Worm (Caenorhabditis elegans): ENCODE data around the gene twk-49.

twk-49 gene

DNA sequence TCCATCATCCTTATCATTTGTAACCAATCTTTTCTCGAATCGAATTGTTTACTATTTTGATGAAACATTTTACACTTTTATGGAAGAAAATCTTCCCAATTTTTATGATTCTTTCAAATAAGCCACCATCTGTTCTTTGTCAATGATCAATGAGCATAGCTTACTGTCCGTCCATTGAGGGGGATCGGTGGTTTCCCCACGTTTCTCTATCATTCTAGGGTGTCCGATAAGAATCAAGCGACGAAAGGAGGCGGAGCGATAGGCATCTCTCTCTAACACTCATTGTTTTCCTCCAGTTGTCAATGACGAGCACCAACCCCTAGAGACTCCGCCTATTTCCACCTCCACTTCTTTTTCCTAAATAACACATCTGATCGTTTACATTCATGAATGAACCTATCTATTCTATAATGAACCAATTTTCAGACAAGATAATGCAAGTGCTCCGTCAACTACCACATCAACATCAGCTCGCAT, 25.6 kb upstream of the twk-49 start, which contains the start of gene C56E6.2:
C56E6.2 (plus strand) TSS at position 427 of the 477 bp plus-strand sequence.
- no peak for TF ChIP-seq aly-1 (tag; optimal IDR thresholded peaks at IDR 0.05)
- no peak for TF ChIP-seq B0310.2 (tag; optimal IDR thresholded peaks at IDR 0.05)
- TF ChIP-seq F13C5.2 (tag; optimal IDR thresholded peaks at IDR 0.05) = no peak
- TF ChIP-seq ceh-13 (GFP tag; optimal IDR thresholded peaks at IDR 0.05) = no peak
- no peak for TF ChIP-seq tra-4 (tag; optimal IDR thresholded peaks at IDR 0.05)
- TF ChIP-seq ama-1 (optimal IDR thresholded peaks at IDR 0.05) = no peak
- no peak for TF ChIP-seq flt-1 (GFP tag; IDR thresholded peaks at IDR 0.05)
- no peak for TF ChIP-seq hnd-1 (tag; optimal IDR thresholded peaks at IDR 0.05)
- TF ChIP-seq scrt-1 (GFP tag; IDR thresholded peaks at IDR 0.05) = no peak
- TF ChIP-seq sea-1 (GFP tag; conservative IDR thresholded peaks at IDR 0.05) = no peak
- TF ChIP-seq hmbx-1 (tag; optimal IDR thresholded peaks at IDR 0.05) = no peak
- TF ChIP-seq hmg-4 (GFP tag; optimal IDR thresholded peaks at IDR 0.05) = no peak

DNA sequence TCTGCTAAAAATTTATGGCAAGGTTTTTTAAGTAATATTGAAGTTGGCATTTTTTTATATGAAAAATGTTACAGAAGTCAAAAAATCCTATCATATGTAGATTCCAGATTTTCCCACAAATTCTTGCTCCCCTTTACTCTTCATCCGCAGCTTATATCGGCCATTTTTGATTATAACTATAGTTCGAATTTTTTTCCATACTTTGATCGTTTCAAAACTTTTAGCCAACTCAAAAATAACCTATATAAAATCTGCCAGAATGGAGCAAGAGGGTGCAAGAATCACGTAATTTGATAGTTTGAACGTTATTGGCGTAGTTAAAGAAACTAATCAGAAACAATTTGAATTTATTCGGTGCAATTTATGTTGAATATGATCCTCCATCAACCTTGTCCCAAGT, 25.0 kb upstream of the twk-49 start:
- TF ChIP-seq ceh-13 (GFP tag; optimal IDR thresholded peaks at IDR 0.05) (no peak), B0310.2 (tag; optimal IDR thresholded peaks at IDR 0.05) (no peak), pes-1 (GFP tag; IDR thresholded peaks at IDR 0.05) (no peak), ama-1 (optimal IDR thresholded peaks at IDR 0.05) (no peak), hnd-1 (tag; optimal IDR thresholded peaks at IDR 0.05) (no peak)

DNA sequence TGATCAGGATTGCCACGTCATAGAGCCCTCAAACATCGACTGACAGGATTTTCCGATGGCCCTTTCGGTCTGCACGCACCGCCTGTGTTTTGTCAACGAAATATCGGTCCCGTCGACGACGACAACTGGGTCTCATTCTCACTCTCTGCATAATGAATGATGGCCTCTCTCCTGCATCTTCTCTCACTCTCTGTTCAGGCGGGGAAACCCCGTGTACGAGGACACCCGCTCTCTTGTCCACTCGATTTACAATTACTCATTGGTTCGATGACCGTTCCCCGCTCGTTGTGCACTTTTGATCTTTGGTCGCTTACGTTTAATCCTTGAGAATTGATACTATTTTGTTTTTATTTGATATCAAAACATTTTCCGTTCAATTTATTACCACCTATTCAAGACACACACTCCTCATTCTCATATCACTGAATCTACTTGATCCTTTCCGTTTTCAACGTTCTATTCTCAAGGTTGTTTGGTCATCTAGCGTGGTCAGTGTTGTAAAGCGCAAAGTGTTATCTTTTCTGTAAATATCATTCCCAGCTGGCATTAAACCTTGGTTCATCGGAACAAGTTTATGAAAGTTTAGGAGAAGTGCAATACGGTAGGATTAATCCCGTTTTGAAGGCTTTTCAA, 23.8 kb upstream of the twk-49 start:
- TF ChIP-seq aly-1 (tag; optimal IDR thresholded peaks at IDR 0.05) (peak; percentile 53), tbx-37 (GFP tag; conservative IDR thresholded peaks at IDR 0.05) (no peak; the same call in 1 of the 2 replicates), hnd-1 (tag; optimal IDR thresholded peaks at IDR 0.05) (no peak), ceh-36 (tag; optimal IDR thresholded peaks at IDR 0.05) (no peak), F13C5.2 (tag; optimal IDR thresholded peaks at IDR 0.05) (no peak), hmbx-1 (tag; optimal IDR thresholded peaks at IDR 0.05) (no peak), B0310.2 (tag; optimal IDR thresholded peaks at IDR 0.05) (no peak), ets-7 (tag; optimal IDR thresholded peaks at IDR 0.05) (no peak), hmg-4 (GFP tag; optimal IDR thresholded peaks at IDR 0.05) (peak; percentile 80), scrt-1 (GFP tag; IDR thresholded peaks at IDR 0.05) (no peak), sea-1 (GFP tag; conservative IDR thresholded peaks at IDR 0.05) (0 out of 2 replicates have a peak, but pooled peaks have one; percentile 36), tbx-11 (GFP tag; IDR thresholded peaks at IDR 0.05) (no peak), tra-4 (tag; optimal IDR thresholded peaks at IDR 0.05) (no peak), flt-1 (GFP tag; IDR thresholded peaks at IDR 0.05) (0 out of 2 replicates have a peak, but pooled peaks have one; percentile 23), pes-1 (GFP tag; IDR thresholded peaks at IDR 0.05) (no peak), ceh-13 (GFP tag; optimal IDR thresholded peaks at IDR 0.05) (no peak), ama-1 (optimal IDR thresholded peaks at IDR 0.05) (no peak)

DNA sequence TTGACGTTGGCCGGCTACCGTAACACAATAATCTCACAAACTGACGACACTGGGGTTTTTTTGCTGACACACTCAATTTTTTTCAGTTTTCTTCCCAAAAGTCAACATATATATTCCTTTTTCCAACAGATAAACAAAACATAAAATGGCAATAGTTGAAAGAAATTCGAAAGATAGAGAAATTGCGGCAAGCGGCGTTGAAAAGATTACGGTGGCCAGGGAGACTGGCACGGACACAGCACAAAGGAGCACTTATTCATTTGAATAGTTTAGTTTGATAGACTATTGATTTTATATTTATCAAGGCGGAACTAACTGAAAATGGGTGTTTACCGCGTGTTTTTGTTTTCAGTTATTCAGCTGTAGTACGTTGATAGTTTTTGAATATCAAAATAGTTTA, 22.3 kb upstream of the twk-49 start, which contains the start of gene toe-2:
toe-2 (minus strand) TSS at position 70 of the 400 bp plus-strand sequence.
- TF ChIP-seq hmbx-1 (tag; optimal IDR thresholded peaks at IDR 0.05) (no peak), pes-1 (GFP tag; IDR thresholded peaks at IDR 0.05) (no peak), scrt-1 (GFP tag; IDR thresholded peaks at IDR 0.05) (no peak), ets-7 (tag; optimal IDR thresholded peaks at IDR 0.05) (no peak), tbx-11 (GFP tag; IDR thresholded peaks at IDR 0.05) (no peak), sea-1 (GFP tag; conservative IDR thresholded peaks at IDR 0.05) (no peak), aly-1 (tag; optimal IDR thresholded peaks at IDR 0.05) (no peak), hnd-1 (tag; optimal IDR thresholded peaks at IDR 0.05) (no peak), F13C5.2 (tag; optimal IDR thresholded peaks at IDR 0.05) (no peak), ceh-13 (GFP tag; optimal IDR thresholded peaks at IDR 0.05) (no peak), ama-1 (optimal IDR thresholded peaks at IDR 0.05) (no peak), ceh-36 (tag; optimal IDR thresholded peaks at IDR 0.05) (no peak), tra-4 (tag; optimal IDR thresholded peaks at IDR 0.05) (no peak)

DNA sequence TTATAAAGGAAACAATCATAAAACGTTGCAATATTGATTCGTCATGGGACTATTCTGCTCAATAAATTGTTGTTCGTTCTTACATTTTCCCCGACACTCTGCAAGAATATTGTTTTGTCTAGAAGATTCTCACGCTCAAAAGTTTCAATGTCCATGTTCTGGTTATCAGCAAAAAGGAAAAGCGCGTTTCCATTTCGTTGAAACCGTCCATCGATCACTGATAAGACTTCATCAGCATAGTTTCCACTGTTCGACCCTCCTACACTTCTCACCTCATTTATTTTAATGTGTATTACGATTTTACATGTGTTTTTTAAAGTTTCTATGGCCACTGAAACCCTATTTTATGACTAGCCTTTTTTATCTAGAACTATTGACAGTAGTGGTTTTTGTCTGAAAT, 21.1 kb upstream of the twk-49 start:
- TF ChIP-seq pes-1 (GFP tag; IDR thresholded peaks at IDR 0.05) = no peak
- TF ChIP-seq scrt-1 (GFP tag; IDR thresholded peaks at IDR 0.05) = no peak
- no peak for TF ChIP-seq hmbx-1 (tag; optimal IDR thresholded peaks at IDR 0.05)
- TF ChIP-seq flt-1 (GFP tag; IDR thresholded peaks at IDR 0.05) = no peak
- no peak for TF ChIP-seq hmg-4 (GFP tag; optimal IDR thresholded peaks at IDR 0.05)
- no peak for TF ChIP-seq ceh-36 (tag; optimal IDR thresholded peaks at IDR 0.05)
- TF ChIP-seq ama-1 (optimal IDR thresholded peaks at IDR 0.05) = no peak
- TF ChIP-seq ceh-13 (GFP tag; optimal IDR thresholded peaks at IDR 0.05) = no peak
- TF ChIP-seq hnd-1 (tag; optimal IDR thresholded peaks at IDR 0.05) = no peak
- TF ChIP-seq tra-4 (tag; optimal IDR thresholded peaks at IDR 0.05) = no peak
- TF ChIP-seq B0310.2 (tag; optimal IDR thresholded peaks at IDR 0.05) = no peak
- no peak for TF ChIP-seq tbx-37 (GFP tag; conservative IDR thresholded peaks at IDR 0.05)
- no peak for TF ChIP-seq sea-1 (GFP tag; conservative IDR thresholded peaks at IDR 0.05)
- no peak for TF ChIP-seq tbx-11 (GFP tag; IDR thresholded peaks at IDR 0.05)

DNA sequence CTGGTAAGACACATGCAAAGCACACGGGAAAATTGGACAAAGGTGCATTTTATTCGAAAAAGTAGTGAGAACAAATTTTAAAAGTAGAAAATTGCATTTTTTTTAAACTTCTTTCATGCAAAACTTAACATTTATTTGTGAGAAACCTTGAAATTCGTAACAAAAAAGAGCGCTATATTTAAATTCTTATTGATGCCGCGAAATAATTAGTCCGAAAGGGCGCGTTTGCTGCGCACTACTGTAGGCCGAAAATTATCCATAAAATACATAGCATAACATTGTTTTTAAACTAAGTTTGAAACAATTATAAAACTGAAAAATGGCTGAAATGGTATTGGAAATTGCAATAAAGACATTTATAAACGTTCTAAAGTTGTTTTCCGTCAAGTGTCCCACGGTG, 20.7 kb upstream of the twk-49 start:
- TF ChIP-seq ets-7 (tag; optimal IDR thresholded peaks at IDR 0.05) (no peak), pes-1 (GFP tag; IDR thresholded peaks at IDR 0.05) (no peak), tra-4 (tag; optimal IDR thresholded peaks at IDR 0.05) (no peak)

DNA sequence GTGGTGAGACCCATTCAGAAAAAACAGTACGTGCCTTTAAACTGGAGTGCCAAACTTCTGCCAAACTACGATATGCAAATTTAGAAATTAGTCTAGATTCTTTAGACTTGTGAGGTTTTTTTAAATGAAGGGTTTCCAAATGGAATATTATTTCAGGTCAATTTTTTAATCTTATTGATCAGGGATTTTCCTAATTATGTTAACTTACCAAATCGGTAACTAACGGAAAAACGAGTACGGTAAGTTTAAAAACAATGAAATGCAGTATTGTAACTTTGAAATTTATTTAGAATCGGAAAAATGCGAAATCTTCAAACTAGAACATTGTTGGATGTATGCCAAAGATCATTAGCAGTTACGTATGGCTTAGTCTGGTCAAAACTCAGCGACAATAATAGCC, 17.3 kb upstream of the twk-49 start, which contains the start of gene C56E6.7:
C56E6.7 (plus strand) TSS at position 301 of the 400 bp plus-strand sequence.
- TF ChIP-seq hnd-1 (tag; optimal IDR thresholded peaks at IDR 0.05) (no peak), aly-1 (tag; optimal IDR thresholded peaks at IDR 0.05) (no peak), F13C5.2 (tag; optimal IDR thresholded peaks at IDR 0.05) (no peak), B0310.2 (tag; optimal IDR thresholded peaks at IDR 0.05) (no peak), sea-1 (GFP tag; conservative IDR thresholded peaks at IDR 0.05) (no peak), pes-1 (GFP tag; IDR thresholded peaks at IDR 0.05) (no peak), hmbx-1 (tag; optimal IDR thresholded peaks at IDR 0.05) (no peak), ceh-36 (tag; optimal IDR thresholded peaks at IDR 0.05) (no peak), scrt-1 (GFP tag; IDR thresholded peaks at IDR 0.05) (no peak), tbx-37 (GFP tag; conservative IDR thresholded peaks at IDR 0.05) (no peak), flt-1 (GFP tag; IDR thresholded peaks at IDR 0.05) (no peak), ceh-13 (GFP tag; optimal IDR thresholded peaks at IDR 0.05) (no peak), tra-4 (tag; optimal IDR thresholded peaks at IDR 0.05) (no peak), tbx-11 (GFP tag; IDR thresholded peaks at IDR 0.05) (no peak), ets-7 (tag; optimal IDR thresholded peaks at IDR 0.05) (no peak), ama-1 (optimal IDR thresholded peaks at IDR 0.05) (no peak), hmg-4 (GFP tag; optimal IDR thresholded peaks at IDR 0.05) (no peak)
